Worm (Caenorhabditis elegans) whole organism, late embryonic: ENCODE results near the gene str-150.

ENCODE experiments used
- dmd-4 ChIP-seq: sonication (generic microtip); optimal IDR thresholded peaks from 2 replicates; lab custom pipeline; 2016; ENCODE audit warnings: borderline replicate concordance, missing genetic modification characterization, missing compliant biosample characterization
- lin-11 ChIP-seq: fragments of 200-800 bp; sonication (Bioruptor generic); optimal IDR thresholded peaks from 2 replicates; lab custom pipeline; 2018; ENCODE audit warnings: mild to moderate bottlenecking, missing genetic modification characterization, missing compliant biosample characterization
- pag-3 ChIP-seq: sonication (generic microtip); optimal IDR thresholded peaks from 2 replicates; lab custom pipeline; 2016; ENCODE audit warnings: missing compliant biosample characterization, missing genetic modification characterization, borderline replicate concordance
- pax-1 ChIP-seq: fragments of 150-350 bp; optimal IDR thresholded peaks from 2 replicates; lab custom pipeline; 2014; ENCODE audit warnings: missing biosample characterization, missing genetic modification characterization
- ztf-16 ChIP-seq: sonication (generic microtip); optimal IDR thresholded peaks from 2 replicates; lab custom pipeline; 2017; ENCODE audit warnings: missing genetic modification characterization, missing compliant biosample characterization

- no peak for TF ChIP-seq pag-3 (tag; lab: Kevin White, UChicago)
- no peak for TF ChIP-seq pax-1 (tag; lab: Kevin White, UChicago)
- no peak for TF ChIP-seq ztf-16 (tag; lab: Kevin White, UChicago)
- TF ChIP-seq dmd-4 (tag; lab: Kevin White, UChicago), result no peak
- no peak for TF ChIP-seq lin-11 (tag; lab: Kevin White, UChicago)
Observed at ce11 chrV:16600623-16601022, 17.6 kb downstream of the str-150 start, which contains the start of gene T03E6.9.
